Worm (Caenorhabditis elegans): ENCODE measurements around the gene srg-15.

The srg-15 gene

ce11 chrII:8751686-8752085, 41.5 kb upstream of the srg-15 start, which contains the start of gene atf-2:
Gene atf-2 (plus strand): TSS chrII:8751986.
- TF ChIP-seq ztf-11 (tag; optimal IDR thresholded peaks at IDR 0.05) (no peak), madf-9 (GFP tag; conservative IDR thresholded peaks at IDR 0.05) (no peak), egl-43 (GFP tag; IDR thresholded peaks at IDR 0.05) (no peak), Y5F2A.4 (GFP tag; optimal IDR thresholded peaks at IDR 0.05) (no peak), T20F7.1 (GFP tag; optimal IDR thresholded peaks at IDR 0.05) (no peak), snpc-1.2 (GFP tag; IDR thresholded peaks at IDR 0.05) (no peak), zag-1 (tag; optimal IDR thresholded peaks at IDR 0.05) (no peak), ceh-20 (GFP tag; IDR thresholded peaks at IDR 0.05) (no peak), hmg-1.1 (GFP tag; IDR thresholded peaks at IDR 0.05) (no peak), duxl-1 (tag; optimal IDR thresholded peaks at IDR 0.05; ENCODE audit: poor library complexity) (no peak), unc-130 (GFP tag; optimal IDR thresholded peaks at IDR 0.05) (no peak), php-3 (GFP tag; IDR thresholded peaks at IDR 0.05) (no peak), spr-1 (tag; optimal IDR thresholded peaks at IDR 0.05) (no peak), mdt-29 (GFP tag; IDR thresholded peaks at IDR 0.05) (no peak), vab-7 (GFP tag; IDR thresholded peaks at IDR 0.05) (no peak), Y48G9A.11 (GFP tag; IDR thresholded peaks at IDR 0.05) (no peak)

- TF ChIP-seq php-3 (GFP tag; IDR thresholded peaks at IDR 0.05) = no peak
- peak; percentile 92 for TF ChIP-seq aha-1 (tag)
- no peak for TF ChIP-seq unc-39 (tag; optimal IDR thresholded peaks at IDR 0.05)
- TF ChIP-seq gei-8 (GFP tag; optimal IDR thresholded peaks at IDR 0.05) = no peak
- no peak for TF ChIP-seq rbr-2 (tag; optimal IDR thresholded peaks at IDR 0.05)
- TF ChIP-seq pqm-1 (tag; optimal IDR thresholded peaks at IDR 0.05) = no peak
- no peak for TF ChIP-seq lin-1 (GFP tag; IDR thresholded peaks at IDR 0.05)
- peak; percentile 46 for TF ChIP-seq mxl-3 (GFP tag; optimal IDR thresholded peaks at IDR 0.05)
- no peak for TF ChIP-seq lsy-2 (tag; optimal IDR thresholded peaks at IDR 0.05)
- TF ChIP-seq mes-2 (tag; optimal IDR thresholded peaks at IDR 0.05; ENCODE audit: poor library complexity, severe bottlenecking) = no peak
- TF ChIP-seq D1046.2 (GFP tag; IDR thresholded peaks at IDR 0.05) = no peak
- TF ChIP-seq R02D3.7 (tag; optimal IDR thresholded peaks at IDR 0.05) = no peak
- TF ChIP-seq egl-27 (tag; optimal IDR thresholded peaks at IDR 0.05) = no peak
- TF ChIP-seq hlh-30 (tag; optimal IDR thresholded peaks at IDR 0.05; ENCODE audit: insufficient read depth) = no peak
- TF ChIP-seq zip-11 (GFP tag; IDR thresholded peaks at IDR 0.05) = no peak
- peak in 1 of 2 experiments; percentile 47 for TF ChIP-seq unc-62 (GFP tag; optimal IDR thresholded peaks at IDR 0.05 in 1 of 2)
- no peak for TF ChIP-seq unc-62 (tag; optimal IDR thresholded peaks at IDR 0.05)
- peak; percentile 66 for TF ChIP-seq hlh-11 (tag; optimal IDR thresholded peaks at IDR 0.05)
- no peak for TF ChIP-seq ceh-28 (tag; optimal IDR thresholded peaks at IDR 0.05)
- TF ChIP-seq zag-1 (tag; optimal IDR thresholded peaks at IDR 0.05) = no peak
- no peak for TF ChIP-seq vab-7 (GFP tag; IDR thresholded peaks at IDR 0.05)
- TF ChIP-seq mdl-1 (tag; optimal IDR thresholded peaks at IDR 0.05) = peak in 1 of 2 experiments; percentile 63
- peak; percentile 35 for TF ChIP-seq nhr-28 (tag; optimal IDR thresholded peaks at IDR 0.05)
- TF ChIP-seq nhr-48 (tag; optimal IDR thresholded peaks at IDR 0.05) = peak; percentile 55
- no peak for TF ChIP-seq F37D6.2 (tag; optimal IDR thresholded peaks at IDR 0.05)
- no peak for TF ChIP-seq F49E8.2 (tag; optimal IDR thresholded peaks at IDR 0.05; ENCODE audit: borderline replicate concordance)
Measured at ce11 chrII:8751042-8751441, 40.8 kb upstream of the srg-15 start.

- TF ChIP-seq R02D3.7 (tag; optimal IDR thresholded peaks at IDR 0.05) (no peak), ceh-44 (GFP tag; IDR thresholded peaks at IDR 0.05) (no peak), madf-9 (GFP tag; conservative IDR thresholded peaks at IDR 0.05) (no peak), F44E2.7 (GFP tag; IDR thresholded peaks at IDR 0.05) (no peak), vab-7 (GFP tag; IDR thresholded peaks at IDR 0.05) (no peak), aly-2 (tag; optimal IDR thresholded peaks at IDR 0.05) (no peak), nhr-111 (GFP tag; optimal IDR thresholded peaks at IDR 0.05) (no peak), lin-13 (GFP tag; optimal IDR thresholded peaks at IDR 0.05) (no peak), ceh-82 (tag; optimal IDR thresholded peaks at IDR 0.05) (no peak), lir-3 (tag; optimal IDR thresholded peaks at IDR 0.05) (no peak), fkh-10 (GFP tag; optimal IDR thresholded peaks at IDR 0.05) (no peak), nhr-42 (GFP tag; IDR thresholded peaks at IDR 0.05) (no peak), T26A8.4 (GFP tag; IDR thresholded peaks at IDR 0.05) (no peak)
Measured at ce11 chrII:8750056-8750455, 39.8 kb upstream of the srg-15 start.

Measured in whole organism, L4 larva.